Fruit fly (Drosophila melanogaster) whole organism, embryonic: Measurements from ENCODE around the gene CG17377.

Experiments
- CG3407 ChIP-seq: fragments of 200-800 bp; sonication (Bioruptor generic); optimal IDR thresholded peaks from 2 replicates; lab custom pipeline; 2018; ENCODE audit warnings: missing biosample characterization, mild to moderate bottlenecking, missing genetic modification characterization
- Sox102F ChIP-seq: fragments of 200-800 bp; sonication (Bioruptor generic); optimal IDR thresholded peaks from 2 replicates; lab custom pipeline; 2018; ENCODE audit warnings: missing biosample characterization, mild to moderate bottlenecking, missing genetic modification characterization, moderate library complexity
- Ssrp ChIP-seq: fragments of 200-800 bp; sonication (Bioruptor generic); optimal IDR thresholded peaks from 2 replicates; lab custom pipeline; 2018; ENCODE audit warnings: missing biosample characterization, mild to moderate bottlenecking, missing genetic modification characterization, moderate library complexity
- eve ChIP-seq, 2 experiments: fragments of >200 bp; optimal IDR thresholded peaks; 2 replicates each; lab custom pipeline; 2017; ENCODE audit warnings: missing biosample characterization in 2 of 2, missing genetic modification characterization in 2 of 2
- ftz-f1 ChIP-seq: fragments of 200-800 bp; sonication (Bioruptor generic); optimal IDR thresholded peaks from 2 replicates; lab custom pipeline; 2016; ENCODE audit warnings: missing biosample characterization, missing genetic modification characterization
- oc ChIP-seq: fragments of 200-800 bp; sonication (Bioruptor generic); optimal IDR thresholded peaks from 2 replicates; lab custom pipeline; 2018; ENCODE audit warnings: missing biosample characterization, mild to moderate bottlenecking, missing genetic modification characterization, moderate library complexity
- slp2 ChIP-seq: fragments of 200-800 bp; sonication (Bioruptor generic); optimal IDR thresholded peaks from 2 replicates; lab custom pipeline; 2016; ENCODE audit warnings: missing biosample characterization, missing genetic modification characterization

- TF ChIP-seq eve (GFP tag; optimal IDR thresholded peaks at IDR 0.05; lab: Kevin White, UChicago) (no peak), ftz-f1 (no peak), Ssrp (tag; lab: Kevin White, UChicago) (no peak), slp2 (GFP tag; lab: Kevin White, UChicago) (no peak), Sox102F (GFP tag; lab: Kevin White, UChicago) (no peak), oc (tag; lab: Kevin White, UChicago) (no peak), CG3407 (no peak)
Observed at dm6 chr2L:6822044-6822443, 19.4 kb upstream of the CG17377 start.
